Worm (Caenorhabditis elegans) whole organism, L4 larva: ENCODE data around the gene clec-85.

Experiments used
- dpl-1 ChIP-seq: fragments of 150-350 bp; optimal IDR thresholded peaks from 2 replicates; lab custom pipeline; 2014; ENCODE audit warnings: missing biosample characterization, missing genetic modification reagents, missing genetic modification characterization
- hmg-1.1 ChIP-seq: fragments of 200-800 bp; sonication (Bioruptor generic); IDR thresholded peaks from 2 replicates; pipeline ENCODE4 v1.3.6; 2022; ENCODE audit warnings: missing genetic modification reagents, missing genetic modification characterization, missing compliant biosample characterization
- lin-38 ChIP-seq: fragments of 200-800 bp; sonication (Bioruptor generic); IDR thresholded peaks from 2 replicates; pipeline ENCODE4 v1.3.6; 2022; ENCODE audit warnings: missing genetic modification reagents, missing genetic modification characterization, missing compliant biosample characterization

The clec-85 gene

DNA sequence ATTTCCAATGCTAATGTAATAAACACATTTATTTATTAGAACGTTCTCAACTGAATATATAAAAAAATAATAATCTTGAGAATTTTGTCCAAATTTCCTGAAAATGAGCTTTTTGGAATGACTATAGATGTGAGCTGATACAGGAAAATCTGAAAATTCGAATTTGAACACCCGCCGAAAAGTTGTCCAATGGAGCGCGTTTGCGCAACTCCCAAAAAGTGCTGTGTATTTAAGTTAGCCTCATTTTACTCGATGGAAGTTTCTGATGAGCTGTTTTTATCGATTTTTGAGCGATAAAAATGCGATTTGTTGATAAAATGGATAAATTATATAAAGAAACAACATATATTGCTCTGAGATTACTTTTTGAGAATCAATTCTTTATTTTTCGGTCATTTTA lies 51.3 kb downstream of the clec-85 start:
- TF ChIP-seq dpl-1 (GFP tag; lab: Kevin White, UChicago), result peak; percentile 5
- TF ChIP-seq hmg-1.1 (GFP tag; lab: Robert Waterston, UW), result 0 out of 2 replicates have a peak, but pooled peaks have one; percentile 20
- TF ChIP-seq lin-38, result peak; percentile 92
